Worm (Caenorhabditis elegans) whole organism, early embryonic: Measurements from ENCODE around the gene K09C4.5.

Experiments
- B0310.2 ChIP-seq: sonication (generic microtip); optimal IDR thresholded peaks from 2 replicates; lab custom pipeline; 2016; ENCODE audit warnings: mild to moderate bottlenecking, missing genetic modification characterization, missing compliant biosample characterization
- F13C5.2 ChIP-seq: sonication (generic microtip); optimal IDR thresholded peaks from 2 replicates; lab custom pipeline; 2017; ENCODE audit warnings: mild to moderate bottlenecking, missing genetic modification characterization, inconsistent platforms, missing compliant biosample characterization
- aly-1 ChIP-seq: sonication (generic microtip); optimal IDR thresholded peaks from 2 replicates; lab custom pipeline; 2016; ENCODE audit warnings: missing genetic modification characterization, missing compliant biosample characterization
- ama-1 ChIP-seq: fragments of 150-350 bp; optimal IDR thresholded peaks from 2 replicates; lab custom pipeline; 2014
- ceh-13 ChIP-seq: fragments of 200-800 bp; sonication (Bioruptor generic); optimal IDR thresholded peaks from 2 replicates; lab custom pipeline; 2018; ENCODE audit warnings: mild to moderate bottlenecking, missing genetic modification characterization, missing compliant biosample characterization
- ceh-36 ChIP-seq: sonication (generic microtip); optimal IDR thresholded peaks from 2 replicates; lab custom pipeline; 2016; ENCODE audit warnings: missing genetic modification characterization, inconsistent platforms, missing compliant biosample characterization
- ets-7 ChIP-seq: sonication (generic microtip); optimal IDR thresholded peaks from 2 replicates; lab custom pipeline; 2016; ENCODE audit warnings: missing genotype, missing genetic modification characterization, missing compliant biosample characterization
- flt-1 ChIP-seq: fragments of 200-800 bp; sonication (Bioruptor generic); IDR thresholded peaks from 2 replicates; pipeline ENCODE4 v1.3.6; 2022; ENCODE audit warnings: missing genetic modification characterization, missing compliant biosample characterization
- hmbx-1 ChIP-seq: sonication (generic microtip); optimal IDR thresholded peaks from 2 replicates; lab custom pipeline; 2016; ENCODE audit warnings: mild to moderate bottlenecking, missing genetic modification characterization, missing compliant biosample characterization
- hmg-4 ChIP-seq: fragments of 200-800 bp; sonication (Bioruptor generic); optimal IDR thresholded peaks from 2 replicates; lab custom pipeline; 2018; ENCODE audit warnings: mild to moderate bottlenecking, missing genetic modification characterization, missing compliant biosample characterization
- hnd-1 ChIP-seq: sonication (generic microtip); optimal IDR thresholded peaks from 2 replicates; lab custom pipeline; 2016; ENCODE audit warnings: missing genetic modification characterization, missing compliant biosample characterization
- pes-1 ChIP-seq: fragments of 200-800 bp; sonication (Bioruptor generic); IDR thresholded peaks from 2 replicates; pipeline ENCODE4 v1.3.6; 2022; ENCODE audit warnings: missing genetic modification reagents, missing genetic modification characterization, missing compliant biosample characterization
- scrt-1 ChIP-seq: fragments of 200-800 bp; sonication (Bioruptor generic); IDR thresholded peaks from 2 replicates; pipeline ENCODE4 v1.3.6; 2022; ENCODE audit warnings: missing genetic modification characterization, missing compliant biosample characterization
- sea-1 ChIP-seq: fragments of 200-800 bp; sonication (Bioruptor generic); conservative IDR thresholded peaks from 2 replicates; pipeline ENCODE4 v1.3.6; 2022; ENCODE audit warnings: missing genetic modification characterization, missing compliant biosample characterization
- tbx-11 ChIP-seq: fragments of 200-800 bp; sonication (Bioruptor generic); IDR thresholded peaks from 2 replicates; pipeline ENCODE4 v1.3.6; 2022; ENCODE audit warnings: missing genetic modification characterization, missing compliant biosample characterization
- tbx-37 ChIP-seq: fragments of 200-800 bp; sonication (Bioruptor generic); conservative IDR thresholded peaks from 2 replicates; pipeline ENCODE4 v1.3.6; 2022; ENCODE audit warnings: missing genetic modification reagents, missing genetic modification characterization, missing compliant biosample characterization
- tra-4 ChIP-seq: sonication (generic microtip); optimal IDR thresholded peaks from 2 replicates; lab custom pipeline; 2017; ENCODE audit warnings: missing genetic modification characterization, missing compliant biosample characterization

Gene K09C4.5

DNA sequence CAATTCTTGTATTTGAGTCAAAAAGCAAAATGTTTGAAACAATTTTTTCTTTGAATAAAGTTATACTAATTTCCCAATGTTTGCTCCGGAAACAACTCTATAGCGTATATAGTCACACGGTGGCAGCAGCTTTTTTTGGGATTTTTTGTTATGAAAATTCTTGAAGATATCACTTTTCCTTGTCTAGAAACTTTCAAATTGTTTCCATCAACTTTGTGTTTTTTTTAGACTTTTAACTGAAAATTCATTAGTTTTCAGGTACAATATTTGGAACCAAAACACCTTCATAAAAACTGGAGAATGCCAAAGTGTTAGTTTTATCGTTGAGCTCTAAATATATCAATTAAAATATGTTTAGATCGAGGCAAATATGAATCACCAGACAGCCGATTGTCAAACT lies 9.9 kb upstream of the K09C4.5 start, which contains the start of gene K09C4.7:
TSS of gene K09C4.7 (plus strand) at position 301 of the 400 bp plus-strand sequence.
- no peak for TF ChIP-seq flt-1

DNA sequence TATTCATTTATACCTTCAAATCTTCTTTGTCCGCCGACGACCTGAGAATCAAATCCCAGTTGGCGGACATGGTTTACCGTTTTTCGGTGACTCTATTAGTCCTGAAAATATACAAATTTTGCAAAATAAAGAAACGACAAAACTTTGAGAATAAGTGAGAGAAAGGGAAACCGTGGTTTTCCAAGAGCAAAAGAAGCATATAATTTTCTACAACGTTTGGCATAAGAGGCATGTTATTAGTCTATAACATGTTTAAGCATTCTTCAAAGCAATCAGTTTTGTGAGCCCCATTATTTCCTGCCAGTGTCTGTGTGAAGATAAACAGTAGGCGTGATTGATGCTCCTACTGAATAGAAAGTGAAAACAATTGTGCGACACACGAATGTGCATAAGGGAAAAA lies 2.3 kb upstream of the K09C4.5 start, which contains the start of gene K09C4.10:
TSS of gene K09C4.10 (minus strand) at position 101 of the 400 bp plus-strand sequence.
- TF ChIP-seq aly-1 (no peak), ceh-36 (tag; lab: Kevin White, UChicago) (no peak), hnd-1 (no peak), B0310.2 (tag; lab: Kevin White, UChicago) (no peak), tbx-37 (GFP tag; lab: Robert Waterston, UW) (no peak)

DNA sequence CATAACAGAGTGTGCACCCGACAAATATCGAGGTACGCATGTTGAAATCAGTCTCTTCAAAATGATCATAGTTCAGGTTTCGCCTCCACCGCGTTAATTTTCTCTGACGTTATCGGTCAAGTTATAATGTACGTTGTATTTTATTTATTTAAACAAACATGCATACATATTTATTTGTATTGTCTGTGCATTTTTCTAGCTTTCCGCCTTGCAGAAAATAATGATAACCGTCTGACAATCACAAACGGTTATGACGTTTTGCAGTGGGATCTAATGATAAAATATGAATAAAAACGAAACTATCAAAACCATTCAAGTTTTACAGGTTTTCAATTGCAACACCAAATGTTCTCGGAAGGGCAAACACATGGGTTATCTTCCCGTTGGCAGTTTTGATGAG lies 758 bp downstream of the K09C4.5 start:
- TF ChIP-seq B0310.2 (tag; lab: Kevin White, UChicago): no peak
- TF ChIP-seq flt-1: no peak
- TF ChIP-seq ama-1 (lab: Kevin White, UChicago): no peak
- no peak for TF ChIP-seq aly-1
- TF ChIP-seq ceh-13 (GFP tag; lab: Kevin White, UChicago): no peak
- TF ChIP-seq ceh-36 (tag; lab: Kevin White, UChicago): no peak
- TF ChIP-seq ets-7 (tag; lab: Kevin White, UChicago): no peak
- no peak for TF ChIP-seq F13C5.2

DNA sequence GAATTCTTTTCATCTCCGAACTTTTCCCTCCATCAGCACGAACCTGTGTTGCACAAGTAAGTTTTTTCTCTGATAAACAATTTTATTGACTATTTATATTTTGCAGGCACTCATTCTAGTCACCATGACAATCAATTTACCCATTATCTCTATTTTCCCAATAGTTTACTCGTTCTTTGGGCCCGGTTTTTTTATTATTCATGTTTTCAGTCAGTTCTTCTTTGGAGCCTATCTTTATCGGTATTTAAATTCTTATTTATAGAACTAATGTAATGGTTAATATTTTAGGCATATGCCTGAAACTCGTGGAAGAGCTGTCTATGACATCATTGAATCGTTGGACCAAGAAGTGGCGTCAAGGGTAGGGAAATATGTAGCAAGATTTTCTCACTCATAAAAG lies 2.5 kb downstream of the K09C4.5 start:
- TF ChIP-seq scrt-1 (GFP tag; lab: Robert Waterston, UW) (no peak), pes-1 (GFP tag; lab: Robert Waterston, UW) (no peak), B0310.2 (tag; lab: Kevin White, UChicago) (no peak)

DNA sequence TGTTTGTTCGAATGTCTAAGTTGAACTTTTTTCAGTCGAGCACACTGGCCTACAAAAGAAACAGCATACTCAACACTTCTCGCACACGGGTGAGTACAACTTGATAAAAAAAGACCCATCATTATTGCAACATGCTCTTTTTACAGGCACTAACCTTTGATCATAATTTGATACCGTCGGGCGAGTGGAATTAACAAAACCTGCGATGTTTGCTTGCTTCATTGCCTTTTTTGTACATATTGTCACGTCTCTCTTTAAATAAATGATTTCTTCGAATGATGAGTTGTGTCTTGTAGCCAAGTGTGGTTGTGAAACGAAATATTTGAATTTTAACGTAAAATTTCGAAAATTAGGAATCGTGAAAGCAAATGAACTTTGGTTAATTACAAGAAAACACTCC lies 3.0 kb downstream of the K09C4.5 start:
- TF ChIP-seq ceh-13 (GFP tag; lab: Kevin White, UChicago): no peak
- TF ChIP-seq hnd-1: no peak
- no peak for TF ChIP-seq F13C5.2
- TF ChIP-seq flt-1: no peak
- TF ChIP-seq scrt-1 (GFP tag; lab: Robert Waterston, UW): no peak
- TF ChIP-seq pes-1 (GFP tag; lab: Robert Waterston, UW): no peak
- no peak for TF ChIP-seq aly-1
- no peak for TF ChIP-seq tra-4 (tag; lab: Kevin White, UChicago)
- no peak for TF ChIP-seq sea-1
- no peak for TF ChIP-seq hmbx-1 (tag; lab: Kevin White, UChicago)
- TF ChIP-seq tbx-11: no peak
- TF ChIP-seq ama-1 (lab: Kevin White, UChicago): no peak
- no peak for TF ChIP-seq tbx-37 (GFP tag; lab: Robert Waterston, UW)
- TF ChIP-seq B0310.2 (tag; lab: Kevin White, UChicago): no peak
- no peak for TF ChIP-seq ets-7 (tag; lab: Kevin White, UChicago)
- TF ChIP-seq hmg-4: no peak
- no peak for TF ChIP-seq ceh-36 (tag; lab: Kevin White, UChicago)

DNA sequence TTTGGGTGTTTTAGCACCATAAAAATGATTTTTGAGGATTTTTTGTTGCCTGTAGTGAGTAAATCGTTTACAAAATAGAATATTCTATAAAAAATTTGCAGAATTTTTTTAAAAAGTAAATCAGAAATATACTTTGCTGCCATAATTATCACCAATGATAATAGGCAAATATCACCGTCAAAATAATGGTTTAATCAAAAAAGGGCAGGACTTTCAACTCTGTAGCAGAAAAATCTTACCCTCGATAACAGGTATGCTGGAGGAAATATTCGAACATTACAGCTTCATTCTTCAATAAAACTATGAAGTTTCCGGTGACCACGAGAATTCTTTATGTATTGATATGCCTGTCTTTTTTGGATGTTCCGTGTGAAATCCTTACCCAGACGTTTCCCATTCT lies 6.8 kb downstream of the K09C4.5 start, which contains the start of gene K09C4.4:
TSS of gene K09C4.4 (plus strand) at position 301 of the 400 bp plus-strand sequence.
- TF ChIP-seq ama-1 (lab: Kevin White, UChicago) (no peak), hmbx-1 (tag; lab: Kevin White, UChicago) (no peak), tbx-11 (no peak), hmg-4 (no peak), scrt-1 (GFP tag; lab: Robert Waterston, UW) (no peak)

DNA sequence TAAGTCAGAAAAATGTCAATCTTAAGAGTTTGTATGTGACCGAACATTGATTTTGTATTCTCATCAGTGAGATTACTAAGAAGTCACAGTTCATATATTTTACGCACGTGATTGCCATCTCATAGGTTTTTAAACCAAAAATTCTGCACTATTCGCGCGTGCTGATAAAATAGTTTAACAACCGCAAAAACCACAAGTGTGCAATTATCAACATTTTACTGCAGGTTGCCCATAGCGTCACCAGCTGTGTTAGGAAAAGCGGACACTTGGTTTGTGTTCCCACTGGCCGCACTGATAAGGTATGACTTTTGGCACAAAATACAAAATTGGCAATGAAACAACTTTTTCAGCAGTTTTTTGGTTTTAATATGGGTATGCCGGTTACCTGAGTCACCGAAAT lies 7.7 kb downstream of the K09C4.5 start:
- TF ChIP-seq ets-7 (tag; lab: Kevin White, UChicago) (no peak), pes-1 (GFP tag; lab: Robert Waterston, UW) (no peak), flt-1 (no peak)

DNA sequence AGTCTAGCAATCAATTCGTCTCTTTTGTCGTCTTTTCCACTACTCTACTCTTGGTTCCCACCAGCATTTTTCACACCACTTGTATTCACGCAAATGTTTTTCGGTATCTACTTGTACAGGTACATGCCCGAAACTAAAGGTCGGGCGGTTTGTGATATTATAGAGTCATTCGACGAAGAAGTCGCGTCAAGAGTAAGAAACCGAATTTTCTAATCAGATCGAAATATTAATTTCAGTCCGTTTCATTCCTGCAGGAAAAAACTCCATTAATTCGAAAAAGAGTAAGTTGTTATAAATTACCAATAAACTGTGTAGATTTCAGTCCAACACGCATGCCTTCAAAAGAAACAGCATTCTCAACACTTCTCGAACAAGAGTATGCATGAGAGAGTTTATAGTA lies 9.5 kb downstream of the K09C4.5 start:
- TF ChIP-seq hnd-1: no peak
- TF ChIP-seq flt-1: no peak
- TF ChIP-seq pes-1 (GFP tag; lab: Robert Waterston, UW): no peak
- no peak for TF ChIP-seq ceh-13 (GFP tag; lab: Kevin White, UChicago)
- no peak for TF ChIP-seq ets-7 (tag; lab: Kevin White, UChicago)
- TF ChIP-seq aly-1: no peak
- TF ChIP-seq scrt-1 (GFP tag; lab: Robert Waterston, UW): no peak
- no peak for TF ChIP-seq hmg-4
- TF ChIP-seq tbx-37 (GFP tag; lab: Robert Waterston, UW): no peak
- no peak for TF ChIP-seq ama-1 (lab: Kevin White, UChicago)
- TF ChIP-seq F13C5.2: no peak
- no peak for TF ChIP-seq hmbx-1 (tag; lab: Kevin White, UChicago)
- TF ChIP-seq sea-1: no peak

DNA sequence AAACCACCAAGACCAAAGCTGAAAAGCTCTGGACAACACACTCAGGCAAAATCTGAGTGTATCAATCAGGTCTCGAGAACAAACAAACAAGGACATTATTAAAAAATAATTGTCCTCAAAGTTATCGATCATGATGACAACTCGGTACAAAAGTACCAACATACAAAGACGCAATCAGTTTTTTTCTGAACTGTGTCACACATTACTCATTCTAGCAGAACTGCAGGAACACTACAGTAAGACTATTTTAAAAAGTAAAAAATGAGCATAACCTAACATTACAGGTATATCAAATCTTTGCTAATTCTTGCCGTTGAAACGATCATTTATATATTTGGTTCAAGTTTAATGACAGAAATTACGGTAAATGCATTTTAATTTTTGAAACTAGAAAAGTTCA lies 13.8 kb downstream of the K09C4.5 start, which contains the start of gene K09C4.2:
TSS of gene K09C4.2 (plus strand) at position 301 of the 400 bp plus-strand sequence.
- TF ChIP-seq flt-1 (no peak), B0310.2 (tag; lab: Kevin White, UChicago) (no peak), hmbx-1 (tag; lab: Kevin White, UChicago) (no peak), ceh-36 (tag; lab: Kevin White, UChicago) (no peak), tbx-11 (no peak), hmg-4 (no peak), tbx-37 (GFP tag; lab: Robert Waterston, UW) (no peak)
